Fruit fly (Drosophila melanogaster) whole organism, embryonic: ENCODE measurements around the gene CG45490.
A peak's percentile ranks its signal among the peaks of the same experiment; 100 is the strongest.

Source experiments
- ATbp ChIP-seq: fragments of 200-800 bp; sonication (Bioruptor generic); optimal IDR thresholded peaks from 2 replicates; lab custom pipeline; 2017; ENCODE audit warnings: missing biosample characterization, mild to moderate bottlenecking, missing genetic modification characterization, missing genetic modification reagents
- Atf3 ChIP-seq: fragments of 200-800 bp; sonication (Bioruptor generic); optimal IDR thresholded peaks from 3 replicates; lab custom pipeline; 2016; ENCODE audit warnings: missing biosample characterization, missing genetic modification characterization
- B-H2 ChIP-seq: fragments of 200-800 bp; sonication (Bioruptor generic); optimal IDR thresholded peaks from 2 replicates; lab custom pipeline; 2018; ENCODE audit warnings: missing biosample characterization, mild to moderate bottlenecking, missing genetic modification characterization
- CG10267 ChIP-seq: fragments of 200-800 bp; sonication (Bioruptor generic); optimal IDR thresholded peaks from 2 replicates; lab custom pipeline; 2018; ENCODE audit warnings: missing biosample characterization, mild to moderate bottlenecking, missing genetic modification characterization, moderate library complexity
- CG11695 ChIP-seq: fragments of 200-800 bp; sonication (Bioruptor generic); IDR thresholded peaks from 3 replicates; pipeline ENCODE4 v1.3.6; 2022; ENCODE audit warnings: missing biosample characterization, missing genetic modification characterization
- CG12391 ChIP-seq: fragments of 200-800 bp; sonication (Bioruptor generic); optimal IDR thresholded peaks from 3 replicates; lab custom pipeline; 2018; ENCODE audit warnings: missing biosample characterization, mild to moderate bottlenecking, missing genetic modification characterization, moderate library complexity
- CG14860 ChIP-seq: fragments of 200-800 bp; sonication (Bioruptor generic); IDR thresholded peaks from 3 replicates; pipeline ENCODE4 v1.3.6; 2022; ENCODE audit warnings: missing biosample characterization, missing genetic modification characterization; ENCODE audit not compliant: partially characterized antibody
- CG15269 ChIP-seq: fragments of 200-800 bp; sonication (Bioruptor generic); optimal IDR thresholded peaks from 2 replicates; lab custom pipeline; 2018; ENCODE audit warnings: missing biosample characterization, mild to moderate bottlenecking, missing genetic modification characterization, moderate library complexity
- CG1529 ChIP-seq: fragments of 200-800 bp; sonication (Bioruptor generic); optimal IDR thresholded peaks from 3 replicates; lab custom pipeline; 2018; ENCODE audit warnings: missing biosample characterization, missing genetic modification characterization
- CG1603 ChIP-seq: fragments of 200-800 bp; sonication (Bioruptor generic); optimal IDR thresholded peaks from 2 replicates; lab custom pipeline; 2019; ENCODE audit warnings: missing biosample characterization, mild to moderate bottlenecking, missing genetic modification characterization, moderate library complexity
- CG17385 ChIP-seq: fragments of 200-800 bp; sonication (Bioruptor generic); optimal IDR thresholded peaks from 3 replicates; lab custom pipeline; 2018; ENCODE audit warnings: missing biosample characterization, mild to moderate bottlenecking, missing genetic modification characterization
- CG17829 ChIP-seq: fragments of 200-800 bp; optimal IDR thresholded peaks from 2 replicates; lab custom pipeline; 2019; ENCODE audit warnings: missing biosample characterization, mild to moderate bottlenecking, missing genetic modification characterization, moderate library complexity
- CG18011 ChIP-seq: fragments of 200-800 bp; sonication (Bioruptor generic); optimal IDR thresholded peaks from 2 replicates; lab custom pipeline; 2017; ENCODE audit warnings: missing biosample characterization, missing genetic modification characterization, mild to moderate bottlenecking, moderate library complexity, missing genotype
- CG18262 ChIP-seq: fragments of 200-800 bp; optimal IDR thresholded peaks from 3 replicates; lab custom pipeline; 2019; ENCODE audit warnings: missing biosample characterization, mild to moderate bottlenecking, missing genetic modification characterization, moderate library complexity
- CG2678 ChIP-seq: fragments of 200-800 bp; sonication (Bioruptor generic); optimal IDR thresholded peaks from 3 replicates; lab custom pipeline; 2019; ENCODE audit warnings: missing biosample characterization, mild to moderate bottlenecking, missing genetic modification characterization, moderate library complexity
- CG30431 ChIP-seq: fragments of 200-800 bp; sonication (Bioruptor generic); optimal IDR thresholded peaks from 2 replicates; lab custom pipeline; 2017; ENCODE audit warnings: missing biosample characterization, missing genetic modification characterization
- CG4820 ChIP-seq: fragments of 200-800 bp; sonication (Bioruptor generic); optimal IDR thresholded peaks from 3 replicates; lab custom pipeline; 2016; ENCODE audit warnings: missing biosample characterization, missing genetic modification characterization
- CG7556 ChIP-seq: fragments of 200-800 bp; sonication (Bioruptor generic); optimal IDR thresholded peaks from 2 replicates; lab custom pipeline; 2017; ENCODE audit warnings: missing biosample characterization, mild to moderate bottlenecking, missing genetic modification characterization
- CG7987 ChIP-seq: fragments of 200-800 bp; sonication (Bioruptor generic); optimal IDR thresholded peaks from 2 replicates; lab custom pipeline; 2018; ENCODE audit warnings: missing biosample characterization, mild to moderate bottlenecking, missing genetic modification characterization, moderate library complexity
- CG8388 ChIP-seq: fragments of 200-800 bp; sonication (Bioruptor generic); optimal IDR thresholded peaks from 2 replicates; lab custom pipeline; 2019; ENCODE audit warnings: missing biosample characterization, mild to moderate bottlenecking, missing genetic modification characterization, moderate library complexity
- CG9437 ChIP-seq: fragments of 200-800 bp; sonication (Bioruptor generic); optimal IDR thresholded peaks from 2 replicates; lab custom pipeline; 2018; ENCODE audit warnings: missing biosample characterization, mild to moderate bottlenecking, missing genetic modification characterization
- CG9727 ChIP-seq: fragments of 200-800 bp; sonication (Bioruptor generic); optimal IDR thresholded peaks from 3 replicates; lab custom pipeline; 2017; ENCODE audit warnings: missing biosample characterization, mild to moderate bottlenecking, missing genetic modification characterization
- CoRest ChIP-seq: fragments of 200-800 bp; sonication (Bioruptor generic); optimal IDR thresholded peaks from 3 replicates; lab custom pipeline; 2018; ENCODE audit warnings: missing biosample characterization, mild to moderate bottlenecking, missing genetic modification characterization, moderate library complexity
- Hmr ChIP-seq: fragments of 200-800 bp; sonication (Bioruptor generic); optimal IDR thresholded peaks from 3 replicates; lab custom pipeline; 2017; ENCODE audit warnings: mild to moderate bottlenecking, missing biosample characterization, missing genetic modification reagents, missing genetic modification characterization
- Med ChIP-seq: fragments of 200-800 bp; sonication (Bioruptor generic); peaks from one replicate; lab custom pipeline; 2016; ENCODE audit warnings: missing biosample characterization, missing genetic modification characterization, mild to moderate bottlenecking, inconsistent platforms, moderate library complexity
- Oli ChIP-seq: fragments of 200-800 bp; sonication (Bioruptor generic); optimal IDR thresholded peaks from 2 replicates; lab custom pipeline; 2018; ENCODE audit warnings: missing biosample characterization, mild to moderate bottlenecking, missing genetic modification characterization, moderate library complexity
- Ravus ChIP-seq: fragments of 200-800 bp; sonication (Bioruptor generic); IDR thresholded peaks from 2 replicates; pipeline ENCODE4 v1.3.6; 2022; ENCODE audit warnings: missing biosample characterization, missing genetic modification characterization
- Sox100B ChIP-seq: fragments of 200-800 bp; sonication (Bioruptor generic); optimal IDR thresholded peaks from 3 replicates; lab custom pipeline; 2018; ENCODE audit warnings: missing biosample characterization, mild to moderate bottlenecking, missing genetic modification characterization
- Sox102F ChIP-seq: fragments of 200-800 bp; sonication (Bioruptor generic); optimal IDR thresholded peaks from 2 replicates; lab custom pipeline; 2018; ENCODE audit warnings: missing biosample characterization, mild to moderate bottlenecking, missing genetic modification characterization, moderate library complexity
- Xbp1 ChIP-seq: fragments of 200-800 bp; sonication (Bioruptor generic); optimal IDR thresholded peaks from 3 replicates; lab custom pipeline; 2016; ENCODE audit warnings: missing biosample characterization, mild to moderate bottlenecking, missing genetic modification characterization
- YL-1 ChIP-seq: fragments of 200-800 bp; sonication (Bioruptor generic); optimal IDR thresholded peaks from 3 replicates; lab custom pipeline; 2017; ENCODE audit warnings: missing biosample characterization, mild to moderate bottlenecking, missing genetic modification characterization
- bsh ChIP-seq, 2 experiments: fragments of 200-800 bp; sonication (Bioruptor generic); optimal IDR thresholded peaks; 2 replicates each; lab custom pipeline; 2017 to 2018; ENCODE audit warnings: mild to moderate bottlenecking in 2 of 2, missing biosample characterization in 2 of 2, missing genetic modification characterization in 2 of 2, moderate library complexity in 1 of 2
- ci ChIP-seq: fragments of 200-800 bp; sonication (Bioruptor generic); IDR thresholded peaks from 3 replicates; pipeline ENCODE4 v1.3.6; 2022; ENCODE audit warnings: missing biosample characterization, missing genetic modification characterization
- croc ChIP-seq: fragments of 200-800 bp; sonication (Bioruptor generic); conservative IDR thresholded peaks from 3 replicates; pipeline ENCODE4 v1.3.6; 2022; ENCODE audit warnings: missing biosample characterization, missing genetic modification characterization
- dmrt11E ChIP-seq: fragments of 200-800 bp; sonication (Bioruptor generic); optimal IDR thresholded peaks from 3 replicates; lab custom pipeline; 2018; ENCODE audit warnings: missing biosample characterization, mild to moderate bottlenecking, missing genetic modification characterization, moderate library complexity
- dpn ChIP-seq, 2 experiments: fragments of 200-800 bp; sonication (Bioruptor generic); optimal IDR thresholded peaks; 3 replicates each; lab custom pipeline; 2016; ENCODE audit warnings: missing biosample characterization in 2 of 2, missing genetic modification characterization in 2 of 2
- eve ChIP-seq, 2 experiments: fragments of >200 bp; optimal IDR thresholded peaks; 2 replicates each; lab custom pipeline; 2017; ENCODE audit warnings: missing biosample characterization in 2 of 2, missing genetic modification characterization in 2 of 2
- grau ChIP-seq: fragments of 200-800 bp; optimal IDR thresholded peaks from 3 replicates; lab custom pipeline; 2019; ENCODE audit warnings: missing biosample characterization, mild to moderate bottlenecking, missing genetic modification characterization, moderate library complexity
- ind ChIP-seq: fragments of 200-800 bp; sonication (Bioruptor generic); optimal IDR thresholded peaks from 3 replicates; lab custom pipeline; 2016; ENCODE audit warnings: missing biosample characterization, missing genetic modification characterization
- lmd ChIP-seq: fragments of 200-800 bp; sonication (Bioruptor generic); IDR thresholded peaks from 2 replicates; pipeline ENCODE4 v1.3.6; 2022; ENCODE audit warnings: missing biosample characterization, missing genetic modification characterization
- nmo ChIP-seq: fragments of 200-800 bp; sonication (Bioruptor generic); optimal IDR thresholded peaks from 2 replicates; lab custom pipeline; 2018; ENCODE audit warnings: missing biosample characterization, mild to moderate bottlenecking, missing genetic modification characterization, moderate library complexity
- phol ChIP-seq: fragments of 200-800 bp; sonication (Bioruptor generic); optimal IDR thresholded peaks from 3 replicates; lab custom pipeline; 2018; ENCODE audit warnings: missing biosample characterization, mild to moderate bottlenecking, missing genetic modification characterization, moderate library complexity
- pnt ChIP-seq: fragments of 200-800 bp; sonication (Bioruptor generic); optimal IDR thresholded peaks from 3 replicates; lab custom pipeline; 2016; ENCODE audit warnings: missing biosample characterization, missing genetic modification characterization
- pum ChIP-seq: fragments of 200-800 bp; sonication (Bioruptor generic); optimal IDR thresholded peaks from 2 replicates; lab custom pipeline; 2016; ENCODE audit warnings: missing biosample characterization, missing genetic modification characterization
- sob ChIP-seq: fragments of 200-800 bp; sonication (Bioruptor generic); IDR thresholded peaks from 2 replicates; pipeline ENCODE4 v1.3.6; 2022; ENCODE audit warnings: missing biosample characterization, missing genetic modification characterization
- tin ChIP-seq: fragments of 200-800 bp; sonication (Bioruptor generic); optimal IDR thresholded peaks from 3 replicates; lab custom pipeline; 2016; ENCODE audit warnings: missing biosample characterization, missing genetic modification characterization
- twi ChIP-seq: fragments of 200-800 bp; optimal IDR thresholded peaks from 2 replicates; lab custom pipeline; 2019; ENCODE audit warnings: missing biosample characterization, mild to moderate bottlenecking, missing genetic modification characterization, moderate library complexity
- zf30C ChIP-seq: fragments of 200-800 bp; sonication (Bioruptor generic); optimal IDR thresholded peaks from 3 replicates; lab custom pipeline; 2018; ENCODE audit warnings: missing biosample characterization, mild to moderate bottlenecking, missing genetic modification characterization

CG45490 gene

DNA sequence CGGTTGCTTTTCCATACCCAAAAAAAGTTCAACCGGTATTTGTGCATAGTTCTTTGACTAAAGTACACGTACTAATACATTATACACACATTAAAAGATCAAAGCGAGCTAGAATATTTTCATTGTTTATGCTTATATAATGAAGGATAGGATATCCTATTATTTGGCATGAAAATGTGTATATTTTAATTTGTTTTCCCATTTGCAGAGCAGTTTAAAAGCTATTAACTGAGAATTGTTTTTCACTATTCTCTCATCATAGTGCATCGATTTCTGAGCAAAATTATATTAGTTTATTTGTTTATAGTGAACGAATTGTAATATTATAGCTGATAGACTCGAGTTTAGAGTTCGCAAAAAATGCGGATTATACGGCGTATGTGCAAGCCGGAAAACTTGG is 47.6 kb downstream of the CG45490 start:
- peak; percentile 1 for TF ChIP-seq Med (GFP tag; lab: Kevin White, UChicago)
- TF ChIP-seq CG11695 (GFP tag; lab: Robert Waterston, UW), result no peak

DNA sequence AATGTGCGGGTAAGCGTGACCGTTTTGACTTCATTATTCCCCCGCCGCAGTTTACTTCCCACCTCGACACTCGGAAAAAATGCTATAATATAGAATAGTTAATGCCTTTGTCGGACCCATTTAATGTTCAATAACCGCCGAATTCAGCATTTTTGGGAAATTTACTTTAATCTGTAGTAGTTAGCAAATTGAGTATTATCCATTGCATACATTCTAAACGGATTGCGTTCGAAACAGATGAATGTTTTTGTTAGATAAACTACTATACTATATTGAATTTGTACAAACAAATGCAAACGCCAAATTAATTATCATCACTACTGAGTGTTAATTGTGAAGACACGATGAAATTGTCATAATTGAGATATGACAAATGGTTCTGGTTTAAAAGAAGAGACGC is 49.9 kb downstream of the CG45490 start:
- TF ChIP-seq eve (GFP tag; optimal IDR thresholded peaks at IDR 0.05; lab: Kevin White, UChicago) (peak in 1 of 2 experiments; percentile 72), CG30431 (GFP tag; lab: Kevin White, UChicago) (no peak), CG15269 (tag; lab: Kevin White, UChicago) (no peak), grau (tag; lab: Kevin White, UChicago) (peak; percentile 34), sob (GFP tag; lab: Robert Waterston, UW) (no peak), CG17829 (tag; lab: Kevin White, UChicago) (peak; percentile 18), CG4820 (peak; percentile 0), Xbp1 (GFP tag; lab: Kevin White, UChicago) (peak; percentile 13), croc (no peak), phol (peak; percentile 54), CoRest (tag; lab: Kevin White, UChicago) (peak; percentile 38), CG14860 (no peak), Sox100B (GFP tag; lab: Kevin White, UChicago) (peak; percentile 55), Hmr (GFP tag; lab: Kevin White, UChicago) (peak; percentile 7), CG18262 (tag; lab: Kevin White, UChicago) (peak; percentile 57), ci (GFP tag; lab: Robert Waterston, UW) (0 out of 3 replicates have a peak, but pooled peaks have one; percentile 17), ATbp (GFP tag; lab: Kevin White, UChicago) (peak; percentile 37), CG12391 (tag; lab: Kevin White, UChicago) (peak; percentile 39), Sox102F (GFP tag; lab: Kevin White, UChicago) (peak; percentile 49), pum (GFP tag; lab: Kevin White, UChicago) (peak; percentile 25), CG7556 (GFP tag; lab: Kevin White, UChicago) (peak; percentile 41), CG1603 (tag; lab: Kevin White, UChicago) (peak; percentile 30), tin (GFP tag; lab: Kevin White, UChicago) (peak; percentile 6), CG9437 (GFP tag; lab: Kevin White, UChicago) (peak; percentile 27), CG9727 (GFP tag; lab: Kevin White, UChicago) (peak; percentile 37), Atf3 (GFP tag; lab: Kevin White, UChicago) (peak; percentile 14), CG7987 (no peak), CG18011 (GFP tag; lab: Kevin White, UChicago) (no peak), pnt (GFP tag; lab: Kevin White, UChicago) (peak; percentile 10), bsh (GFP tag; optimal IDR thresholded peaks at IDR 0.05; lab: Kevin White, UChicago) (peak in 1 of 2 experiments; percentile 33), CG10267 (peak; percentile 21), dmrt11E (tag; lab: Kevin White, UChicago) (peak; percentile 49), dpn (GFP tag; optimal IDR thresholded peaks at IDR 0.05; lab: Kevin White, UChicago) (peak in 1 of 2 experiments; percentile 8), CG2678 (tag; lab: Kevin White, UChicago) (peak; percentile 55), Oli (tag; lab: Kevin White, UChicago) (peak; percentile 45), ind (peak; percentile 13), CG1529 (GFP tag; lab: Kevin White, UChicago) (peak; percentile 12), zf30C (peak; percentile 9), YL-1 (GFP tag; lab: Kevin White, UChicago) (no peak), lmd (GFP tag; lab: Robert Waterston, UW) (0 out of 2 replicates have a peak, but pooled peaks have one; percentile 5), Ravus (GFP tag; lab: Robert Waterston, UW) (no peak), CG17385 (GFP tag; lab: Kevin White, UChicago) (peak; percentile 22), B-H2 (no peak), nmo (peak; percentile 34), twi (tag; lab: Kevin White, UChicago) (no peak), CG8388 (peak; percentile 31)
